Fruit fly (Drosophila melanogaster) whole organism, embryonic: ENCODE data around the gene CG14282.

ENCODE experiments used
- Bdp1 ChIP-seq: fragments of 200-800 bp; sonication (Bioruptor generic); optimal IDR thresholded peaks from 3 replicates; lab custom pipeline; 2016; ENCODE audit warnings: missing biosample characterization, missing genetic modification characterization
- CG10267 ChIP-seq: fragments of 200-800 bp; sonication (Bioruptor generic); optimal IDR thresholded peaks from 2 replicates; lab custom pipeline; 2018; ENCODE audit warnings: missing biosample characterization, mild to moderate bottlenecking, missing genetic modification characterization, moderate library complexity
- CG15269 ChIP-seq: fragments of 200-800 bp; sonication (Bioruptor generic); optimal IDR thresholded peaks from 2 replicates; lab custom pipeline; 2018; ENCODE audit warnings: missing biosample characterization, mild to moderate bottlenecking, missing genetic modification characterization, moderate library complexity
- CG17912 ChIP-seq: fragments of 200-800 bp; sonication (Bioruptor generic); optimal IDR thresholded peaks from 2 replicates; lab custom pipeline; 2018; ENCODE audit warnings: missing biosample characterization, mild to moderate bottlenecking, missing genetic modification characterization
- CG3065 ChIP-seq: fragments of 200-800 bp; sonication (Bioruptor generic); optimal IDR thresholded peaks from 2 replicates; lab custom pipeline; 2016; ENCODE audit warnings: missing biosample characterization, missing genetic modification characterization
- CG32767 ChIP-seq: fragments of 200-800 bp; sonication (Bioruptor generic); IDR thresholded peaks from 2 replicates; pipeline ENCODE4 v1.3.6; 2022; ENCODE audit warnings: missing biosample characterization, missing genetic modification characterization
- CG34422 ChIP-seq: fragments of 200-800 bp; sonication (Bioruptor generic); IDR thresholded peaks from 3 replicates; pipeline ENCODE4 v1.3.6; 2022; ENCODE audit warnings: missing biosample characterization, missing genetic modification characterization
- CG6272 ChIP-seq: fragments of 200-800 bp; sonication (Bioruptor generic); IDR thresholded peaks from 2 replicates; pipeline ENCODE4 v1.3.6; 2022; ENCODE audit warnings: missing biosample characterization, missing genetic modification characterization
- Elba2 ChIP-seq: fragments of 200-800 bp; sonication (Bioruptor generic); optimal IDR thresholded peaks from 3 replicates; lab custom pipeline; 2016; ENCODE audit warnings: missing biosample characterization, missing genetic modification characterization
- Ssrp ChIP-seq: fragments of 200-800 bp; sonication (Bioruptor generic); optimal IDR thresholded peaks from 2 replicates; lab custom pipeline; 2018; ENCODE audit warnings: missing biosample characterization, mild to moderate bottlenecking, missing genetic modification characterization, moderate library complexity
- dmrt11E ChIP-seq: fragments of 200-800 bp; sonication (Bioruptor generic); optimal IDR thresholded peaks from 3 replicates; lab custom pipeline; 2018; ENCODE audit warnings: missing biosample characterization, mild to moderate bottlenecking, missing genetic modification characterization, moderate library complexity
- sqz ChIP-seq: fragments of 200-800 bp; sonication (Bioruptor generic); optimal IDR thresholded peaks from 3 replicates; lab custom pipeline; 2018; ENCODE audit warnings: missing biosample characterization, mild to moderate bottlenecking, missing genetic modification characterization

DNA sequence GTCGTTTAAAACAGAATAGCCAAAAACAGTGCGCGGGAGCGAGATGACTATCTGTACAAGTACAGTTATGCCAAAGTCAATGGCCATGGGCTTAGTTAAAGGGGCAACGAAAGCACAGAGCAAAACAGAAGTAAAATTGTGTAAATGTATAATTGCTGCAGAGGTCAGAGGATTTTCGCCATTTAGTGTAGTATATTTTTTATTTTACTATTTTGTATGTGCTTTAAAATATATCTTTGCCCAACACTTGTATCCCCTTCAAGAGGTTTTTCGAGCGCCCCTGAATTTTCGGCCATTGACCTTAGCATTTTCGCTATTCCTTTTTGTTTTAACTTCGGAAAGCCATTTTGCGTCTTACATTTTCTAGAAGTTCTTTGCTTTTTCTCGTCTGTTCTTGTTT, 18.8 kb upstream of the CG14282 start:
- TF ChIP-seq CG34422 (GFP tag; lab: Robert Waterston, UW) = no peak
- TF ChIP-seq CG3065 (GFP tag; lab: Kevin White, UChicago) = no peak
- TF ChIP-seq Elba2 (GFP tag; lab: Kevin White, UChicago) = no peak
- no peak for TF ChIP-seq sqz (GFP tag; lab: Kevin White, UChicago)
- peak; percentile 17 for TF ChIP-seq CG15269 (tag; lab: Kevin White, UChicago)
- no peak for TF ChIP-seq CG17912 (GFP tag; lab: Kevin White, UChicago)
- no peak for TF ChIP-seq Bdp1 (GFP tag; lab: Kevin White, UChicago)
- TF ChIP-seq dmrt11E (tag; lab: Kevin White, UChicago) = no peak
- no peak for TF ChIP-seq CG32767 (GFP tag; lab: Robert Waterston, UW)
- no peak for TF ChIP-seq CG6272 (GFP tag; lab: Robert Waterston, UW)
- no peak for TF ChIP-seq CG10267 (tag; lab: Kevin White, UChicago)
- no peak for TF ChIP-seq Ssrp (tag; lab: Kevin White, UChicago)
